Comparison of ENCODE assay signal across 3 fruit fly cellular contexts in the genomic region with DNA sequence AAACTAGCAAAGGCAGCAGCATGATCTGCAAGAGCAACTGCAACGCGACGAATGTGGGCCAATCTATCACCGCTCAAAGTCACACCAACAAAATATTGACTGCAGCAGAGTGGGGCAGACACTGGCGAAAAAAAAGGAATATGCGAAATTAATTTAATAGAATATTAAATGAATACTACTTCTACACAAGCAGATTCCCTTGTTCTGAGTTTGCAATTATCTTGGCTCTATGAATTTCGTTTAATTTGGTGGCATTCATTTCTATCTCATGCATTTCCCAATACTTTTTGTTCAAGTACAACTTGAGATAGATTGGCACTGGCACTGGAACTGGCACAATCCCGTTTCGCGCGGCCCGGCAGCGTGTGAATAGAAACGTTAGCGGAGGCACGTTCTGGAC.
TF ChIP-seq lines count a peak whose summit lies in the region.

No protein-coding gene starts in this region.

- TF ChIP-seq CTCF in whole organism, embryonic (GFP tag; optimal IDR thresholded peaks at IDR 0.05; lab: Kevin White, UChicago): no peak

TF ChIP-seq in whole organism, embryonic, 481 proteins besides CTCF, POLR2A, EP300 and RAD21:
- TF ChIP-seq Hsf (GFP tag; optimal IDR thresholded peaks at IDR 0.05; lab: Kevin White, UChicago): no peak
- peak; percentile 66 for TF ChIP-seq Drgx (GFP tag; IDR thresholded peaks at IDR 0.05; lab: Robert Waterston, UW)

TF ChIP-seq in whole organism, prepupa, 60 proteins besides CTCF, POLR2A, EP300 and RAD21 (continues in another document):
- TF ChIP-seq esn (GFP tag; optimal IDR thresholded peaks at IDR 0.05; lab: Kevin White, UChicago) (no peak), Met (GFP tag; optimal IDR thresholded peaks at IDR 0.05; lab: Kevin White, UChicago) (no peak), Smox (GFP tag; optimal IDR thresholded peaks at IDR 0.05; lab: Kevin White, UChicago) (no peak), fd85E (GFP tag; optimal IDR thresholded peaks at IDR 0.05; lab: Kevin White, UChicago) (no peak), Sox14 (GFP tag; optimal IDR thresholded peaks at IDR 0.05; lab: Kevin White, UChicago) (no peak), CG8119 (GFP tag; IDR thresholded peaks at IDR 0.05; lab: Robert Waterston, UW) (peak; percentile 23; the same call in 1 of the 3 replicates), CG8319 (GFP tag; optimal IDR thresholded peaks at IDR 0.05; lab: Kevin White, UChicago) (no peak), pdm3 (GFP tag; optimal IDR thresholded peaks at IDR 0.05; lab: Kevin White, UChicago) (no peak), dsx (GFP tag; optimal IDR thresholded peaks at IDR 0.05; lab: Kevin White, UChicago; ENCODE audit: poor library complexity, severe bottlenecking) (no peak), CG15336 (GFP tag; IDR thresholded peaks at IDR 0.05; lab: Robert Waterston, UW) (peak; percentile 68), Sox102F (GFP tag; optimal IDR thresholded peaks at IDR 0.05; lab: Kevin White, UChicago) (no peak), CG6854 (GFP tag; optimal IDR thresholded peaks at IDR 0.05; lab: Kevin White, UChicago) (no peak), net (GFP tag; optimal IDR thresholded peaks at IDR 0.05; lab: Kevin White, UChicago) (no peak), Blimp-1 (GFP tag; optimal IDR thresholded peaks at IDR 0.05; lab: Kevin White, UChicago) (no peak), Hr4 (GFP tag; optimal IDR thresholded peaks at IDR 0.05; lab: Kevin White, UChicago) (peak; percentile 23), CG10669 (GFP tag; optimal IDR thresholded peaks at IDR 0.05; lab: Kevin White, UChicago) (no peak), svp (GFP tag; lab: Kevin White, UChicago) (no peak), CG11902 (GFP tag; optimal IDR thresholded peaks at IDR 0.05; lab: Kevin White, UChicago) (no peak), eg (GFP tag; IDR thresholded peaks at IDR 0.05; lab: Robert Waterston, UW) (peak; percentile 69), CG11294 (GFP tag; IDR thresholded peaks at IDR 0.05; lab: Robert Waterston, UW) (peak; percentile 25; the same call in 1 of the 2 replicates), lz (GFP tag; optimal IDR thresholded peaks at IDR 0.05; lab: Kevin White, UChicago) (no peak), Eip93F (GFP tag; optimal IDR thresholded peaks at IDR 0.05; lab: Kevin White, UChicago) (no peak), CG11762 (GFP tag; optimal IDR thresholded peaks at IDR 0.05; lab: Kevin White, UChicago; ENCODE audit: insufficient read depth) (no peak), Hr39 (GFP tag; optimal IDR thresholded peaks at IDR 0.05; lab: Kevin White, UChicago) (no peak), spab (GFP tag; optimal IDR thresholded peaks at IDR 0.05; lab: Kevin White, UChicago) (no peak), fd59A (GFP tag; optimal IDR thresholded peaks at IDR 0.05; lab: Kevin White, UChicago) (no peak), CG3919 (GFP tag; optimal IDR thresholded peaks at IDR 0.05; lab: Kevin White, UChicago) (peak; percentile 2), CG32006 (GFP tag; optimal IDR thresholded peaks at IDR 0.05; lab: Kevin White, UChicago) (peak; percentile 66), Eip75B (GFP tag; optimal IDR thresholded peaks at IDR 0.05; lab: Kevin White, UChicago) (no peak), CG9139 (GFP tag; optimal IDR thresholded peaks at IDR 0.05; lab: Kevin White, UChicago) (no peak), CG3032 (tag; optimal IDR thresholded peaks at IDR 0.05; lab: Kevin White, UChicago) (no peak), Gug (GFP tag; IDR thresholded peaks at IDR 0.05; lab: Robert Waterston, UW) (peak; percentile 57), salr (GFP tag; optimal IDR thresholded peaks at IDR 0.05; lab: Kevin White, UChicago) (no peak), CG1621 (tag; optimal IDR thresholded peaks at IDR 0.05; lab: Kevin White, UChicago) (no peak), CG6792 (GFP tag; optimal IDR thresholded peaks at IDR 0.05; lab: Kevin White, UChicago) (no peak), CG10631 (GFP tag; optimal IDR thresholded peaks at IDR 0.05; lab: Kevin White, UChicago) (no peak), cyc (GFP tag; optimal IDR thresholded peaks at IDR 0.05; lab: Kevin White, UChicago) (no peak), dac (GFP tag; optimal IDR thresholded peaks at IDR 0.05; lab: Kevin White, UChicago) (no peak), Sox15 (GFP tag; optimal IDR thresholded peaks at IDR 0.05; lab: Kevin White, UChicago) (no peak), CG4318 (GFP tag; optimal IDR thresholded peaks at IDR 0.05; lab: Kevin White, UChicago) (peak; percentile 15), achi (GFP tag; optimal IDR thresholded peaks at IDR 0.05; lab: Kevin White, UChicago) (no peak), CG16779 (tag; optimal IDR thresholded peaks at IDR 0.05; lab: Kevin White, UChicago) (no peak), OdsH (GFP tag; optimal IDR thresholded peaks at IDR 0.05; lab: Kevin White, UChicago) (peak; percentile 2)

TF ChIP-seq in whole organism, pupa, 21 proteins besides CTCF, POLR2A, EP300 and RAD21:
- TF ChIP-seq Pif1B (GFP tag; optimal IDR thresholded peaks at IDR 0.05; lab: Kevin White, UChicago) (no peak), gl (tag; optimal IDR thresholded peaks at IDR 0.05; lab: Kevin White, UChicago) (no peak), Snoo (tag; optimal IDR thresholded peaks at IDR 0.05; lab: Kevin White, UChicago) (no peak), CG4496 (GFP tag; IDR thresholded peaks at IDR 0.05; lab: Robert Waterston, UW) (peak; percentile 78), CG14655 (GFP tag; optimal IDR thresholded peaks at IDR 0.05; lab: Kevin White, UChicago) (peak; percentile 80), EcR (GFP tag; optimal IDR thresholded peaks at IDR 0.05; lab: Kevin White, UChicago) (no peak), CG13204 (GFP tag; optimal IDR thresholded peaks at IDR 0.05; lab: Kevin White, UChicago) (no peak), rn (GFP tag; IDR thresholded peaks at IDR 0.05; lab: Robert Waterston, UW) (no peak), CG15710 (tag; optimal IDR thresholded peaks at IDR 0.05; lab: Kevin White, UChicago) (no peak), CG9948 (tag; optimal IDR thresholded peaks at IDR 0.05; lab: Kevin White, UChicago) (no peak), CG8301 (tag; optimal IDR thresholded peaks at IDR 0.05; lab: Kevin White, UChicago) (peak; percentile 77), CG8159 (tag; optimal IDR thresholded peaks at IDR 0.05; lab: Kevin White, UChicago) (no peak), CG12605 (GFP tag; IDR thresholded peaks at IDR 0.05; lab: Robert Waterston, UW) (no peak), CG34367 (tag; optimal IDR thresholded peaks at IDR 0.05; lab: Kevin White, UChicago) (no peak), Ets98B (GFP tag; IDR thresholded peaks at IDR 0.05; lab: Robert Waterston, UW) (peak; percentile 72), CG32121 (GFP tag; IDR thresholded peaks at IDR 0.05; lab: Robert Waterston, UW) (no peak; the same call in 1 of the 2 replicates), CG10348 (GFP tag; IDR thresholded peaks at IDR 0.05; lab: Robert Waterston, UW) (no peak), D1 (tag; optimal IDR thresholded peaks at IDR 0.05; lab: Kevin White, UChicago) (no peak), fd96Ca (GFP tag; IDR thresholded peaks at IDR 0.05; lab: Robert Waterston, UW) (peak; percentile 58; the same call in 2 of the 3 replicates), CG17806 (tag; optimal IDR thresholded peaks at IDR 0.05; lab: Kevin White, UChicago) (no peak), Pif1A (GFP tag; optimal IDR thresholded peaks at IDR 0.05; lab: Kevin White, UChicago) (no peak)
